Worm (Caenorhabditis elegans): ENCODE measurements around the gene T19H12.3.
A peak's percentile ranks its signal among the peaks of the same experiment; 100 is the strongest.

T19H12.3 gene

ce11 chrV:4846507-4846906 is 39.0 kb upstream of the T19H12.3 start:
- TF ChIP-seq blmp-1 (tag; optimal IDR thresholded peaks at IDR 0.05; ENCODE audit: insufficient read depth) = no peak
- no peak for TF ChIP-seq gmeb-1 (tag; optimal IDR thresholded peaks at IDR 0.05)
- TF ChIP-seq egl-27 (tag; optimal IDR thresholded peaks at IDR 0.05) = no peak
- TF ChIP-seq nhr-23 (tag; optimal IDR thresholded peaks at IDR 0.05) = no peak
- TF ChIP-seq ceh-16 (tag; optimal IDR thresholded peaks at IDR 0.05) = no peak
- no peak for TF ChIP-seq mab-5 (tag; optimal IDR thresholded peaks at IDR 0.05)
- TF ChIP-seq Y55F3AM.14 (GFP tag; optimal IDR thresholded peaks at IDR 0.05) = no peak
- no peak for TF ChIP-seq snpc-4 (tag; optimal IDR thresholded peaks at IDR 0.05)
- no peak for TF ChIP-seq ama-1 (optimal IDR thresholded peaks at IDR 0.05)
- no peak for TF ChIP-seq R02D3.7 (tag; optimal IDR thresholded peaks at IDR 0.05)
- TF ChIP-seq F13H6.1 (tag; optimal IDR thresholded peaks at IDR 0.05) = no peak
- no peak for TF ChIP-seq nhr-21 (tag; optimal IDR thresholded peaks at IDR 0.05)
- no peak for TF ChIP-seq nhr-6 (tag; optimal IDR thresholded peaks at IDR 0.05)

ce11 chrV:4847424-4847823 is 38.0 kb upstream of the T19H12.3 start, which contains the start of gene abhd-5.1:
Gene abhd-5.1, plus strand, starts transcription at chrV:4847653.
- TF ChIP-seq skn-1 (tag; optimal IDR thresholded peaks at IDR 0.05) = peak; percentile 29
- peak; percentile 43 for TF ChIP-seq C34F6.9 (tag; optimal IDR thresholded peaks at IDR 0.05)
- TF ChIP-seq sma-9 (GFP tag; optimal IDR thresholded peaks at IDR 0.05) = peak; percentile 12
- no peak for TF ChIP-seq sma-9 (tag; optimal IDR thresholded peaks at IDR 0.05)
- peak; percentile 19 for TF ChIP-seq gmeb-1 (tag; optimal IDR thresholded peaks at IDR 0.05)
- no peak for TF ChIP-seq egl-27 (tag; optimal IDR thresholded peaks at IDR 0.05)
- TF ChIP-seq fos-1 (tag; optimal IDR thresholded peaks at IDR 0.05) = peak; percentile 21
- TF ChIP-seq ztf-11 (tag; optimal IDR thresholded peaks at IDR 0.05) = no peak

ce11 chrV:4850446-4850845 is 35.0 kb upstream of the T19H12.3 start:
- TF ChIP-seq nhr-11 (tag; optimal IDR thresholded peaks at IDR 0.05) = no peak
- no peak for TF ChIP-seq mdl-1 (tag; optimal IDR thresholded peaks at IDR 0.05)
- no peak for TF ChIP-seq nhr-6 (tag; optimal IDR thresholded peaks at IDR 0.05)
- no peak for TF ChIP-seq snpc-4 (tag; optimal IDR thresholded peaks at IDR 0.05)
- TF ChIP-seq egl-27 (tag; optimal IDR thresholded peaks at IDR 0.05) = no peak
- TF ChIP-seq nhr-21 (tag; optimal IDR thresholded peaks at IDR 0.05) = no peak
- TF ChIP-seq sma-9 (GFP tag; optimal IDR thresholded peaks at IDR 0.05) = no peak
- TF ChIP-seq sma-9 (tag; optimal IDR thresholded peaks at IDR 0.05) = no peak
- no peak for TF ChIP-seq fos-1 (tag; optimal IDR thresholded peaks at IDR 0.05)
- no peak for TF ChIP-seq mbf-1 (tag; optimal IDR thresholded peaks at IDR 0.05)

ce11 chrV:4851138-4851537 is 34.3 kb upstream of the T19H12.3 start, which contains the start of gene nex-4:
Gene nex-4, plus strand, starts transcription at chrV:4851438.
- TF ChIP-seq ztf-1 (GFP tag; conservative IDR thresholded peaks at IDR 0.05) = no peak
- no peak for TF ChIP-seq elt-3 (tag; optimal IDR thresholded peaks at IDR 0.05)
- TF ChIP-seq sem-4 (tag; optimal IDR thresholded peaks at IDR 0.05) = no peak
- no peak for TF ChIP-seq mbf-1 (tag; optimal IDR thresholded peaks at IDR 0.05)
- TF ChIP-seq ztf-4 (tag; optimal IDR thresholded peaks at IDR 0.05) = no peak
- TF ChIP-seq F13H6.1 (tag; optimal IDR thresholded peaks at IDR 0.05) = no peak
- no peak for TF ChIP-seq crh-2 (tag; optimal IDR thresholded peaks at IDR 0.05)
- TF ChIP-seq nhr-11 (tag; optimal IDR thresholded peaks at IDR 0.05) = no peak
- TF ChIP-seq R02D3.7 (tag; optimal IDR thresholded peaks at IDR 0.05) = no peak
- no peak for TF ChIP-seq nhr-237 (tag; optimal IDR thresholded peaks at IDR 0.05)
- TF ChIP-seq peb-1 (tag; optimal IDR thresholded peaks at IDR 0.05) = no peak
- TF ChIP-seq ceh-82 (tag; optimal IDR thresholded peaks at IDR 0.05) = no peak
- TF ChIP-seq nhr-12 (tag; optimal IDR thresholded peaks at IDR 0.05) = no peak
- no peak for TF ChIP-seq nhr-21 (tag; optimal IDR thresholded peaks at IDR 0.05)
- no peak for TF ChIP-seq unc-55 (GFP tag; optimal IDR thresholded peaks at IDR 0.05)
- no peak for TF ChIP-seq unc-62 (GFP tag; optimal IDR thresholded peaks at IDR 0.05)
- TF ChIP-seq elt-1 (tag; optimal IDR thresholded peaks at IDR 0.05) = no peak
- no peak for TF ChIP-seq gmeb-1 (tag; optimal IDR thresholded peaks at IDR 0.05)

- TF ChIP-seq ceh-16 (tag; optimal IDR thresholded peaks at IDR 0.05) = no peak
- TF ChIP-seq lin-13 (GFP tag; optimal IDR thresholded peaks at IDR 0.05) = no peak
- no peak for TF ChIP-seq mbf-1 (tag; optimal IDR thresholded peaks at IDR 0.05)
- TF ChIP-seq ZK546.5 (tag; optimal IDR thresholded peaks at IDR 0.05) = no peak
- TF ChIP-seq unc-39 (tag; optimal IDR thresholded peaks at IDR 0.05) = no peak
- no peak for TF ChIP-seq Y55F3AM.14 (GFP tag; optimal IDR thresholded peaks at IDR 0.05)
- no peak for TF ChIP-seq R02D3.7 (tag; optimal IDR thresholded peaks at IDR 0.05)
- no peak for TF ChIP-seq nhr-21 (tag; optimal IDR thresholded peaks at IDR 0.05)
These were observed 33.5 kb upstream of the T19H12.3 start for ce11 chrV:4851969-4852368.

All from whole organism, L2 larva.